Worm (Caenorhabditis elegans) whole organism, late embryonic: ENCODE measurements around the gene isp-1.

Experiments
- K02D7.2 ChIP-seq: sonication (generic microtip); optimal IDR thresholded peaks from 2 replicates; lab custom pipeline; 2017; ENCODE audit warnings: mild to moderate bottlenecking, missing genetic modification characterization, missing compliant biosample characterization
- ceh-9 ChIP-seq: sonication (generic microtip); optimal IDR thresholded peaks from 2 replicates; lab custom pipeline; 2016; ENCODE audit warnings: mild to moderate bottlenecking, missing genetic modification characterization, inconsistent platforms, missing compliant biosample characterization
- elt-2 ChIP-seq: sonication (generic microtip); optimal IDR thresholded peaks from 2 replicates; lab custom pipeline; 2016; ENCODE audit warnings: missing genetic modification reagents, missing genetic modification characterization, missing compliant biosample characterization
- ets-4 ChIP-seq: sonication (generic microtip); optimal IDR thresholded peaks from 2 replicates; lab custom pipeline; 2016; ENCODE audit warnings: missing genetic modification characterization, missing compliant biosample characterization
- hlh-13 ChIP-seq: fragments of 200-800 bp; sonication (Bioruptor generic); optimal IDR thresholded peaks from 2 replicates; lab custom pipeline; 2018; ENCODE audit warnings: mild to moderate bottlenecking, missing genetic modification characterization, missing compliant biosample characterization
- nfya-1 ChIP-seq: sonication (generic microtip); optimal IDR thresholded peaks from 2 replicates; lab custom pipeline; 2017; ENCODE audit warnings: missing genetic modification characterization, mild to moderate bottlenecking, missing compliant biosample characterization, antibody characterized with exemption, moderate library complexity
- pha-4 ChIP-seq: fragments of 150-350 bp; optimal IDR thresholded peaks from 2 replicates; lab custom pipeline; 2018; ENCODE audit warnings: missing biosample characterization, missing genetic modification reagents, missing genetic modification characterization
- pros-1 ChIP-seq: fragments of 150-350 bp; optimal IDR thresholded peaks from 2 replicates; lab custom pipeline; 2014; ENCODE audit warnings: missing biosample characterization, missing genetic modification reagents, missing genetic modification characterization
- rnt-1 ChIP-seq: sonication (generic microtip); optimal IDR thresholded peaks from 2 replicates; lab custom pipeline; 2016; ENCODE audit warnings: missing genetic modification characterization, missing compliant biosample characterization
- unc-86 ChIP-seq: sonication (generic microtip); optimal IDR thresholded peaks from 2 replicates; lab custom pipeline; 2016; ENCODE audit warnings: missing genetic modification characterization, missing compliant biosample characterization

DNA sequence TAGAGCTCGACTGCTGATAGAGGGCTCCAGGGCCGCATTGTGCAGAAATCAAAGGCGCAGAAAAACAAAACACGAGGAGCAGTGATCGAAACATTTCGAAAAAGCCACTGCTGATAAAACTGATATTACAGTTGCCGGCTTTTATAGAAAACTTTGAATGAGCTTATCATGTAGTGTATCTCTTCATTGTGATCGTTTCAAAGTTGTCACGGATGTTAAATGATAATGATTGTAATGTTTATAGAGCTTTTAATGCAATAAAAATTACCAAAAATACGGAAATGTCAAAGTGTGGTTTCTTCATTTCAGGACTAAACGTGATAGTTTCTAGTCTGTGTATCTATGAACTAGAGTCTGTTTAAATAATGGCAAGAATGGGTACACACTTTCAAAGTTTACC, 32.8 kb upstream of the isp-1 start, which contains the start of gene clec-52:
- TF ChIP-seq pha-4 (tag; lab: Kevin White, UChicago) (no peak), ceh-9 (tag; lab: Kevin White, UChicago) (no peak), elt-2 (no peak), nfya-1 (no peak), K02D7.2 (tag; lab: Kevin White, UChicago) (no peak), ets-4 (tag; lab: Kevin White, UChicago) (no peak), rnt-1 (tag; lab: Kevin White, UChicago) (no peak), hlh-13 (no peak), pros-1 (tag; lab: Kevin White, UChicago) (no peak), unc-86 (no peak)
